Worm (Caenorhabditis elegans) whole organism, early embryonic: ENCODE data around the gene R06F6.14.

Experiments used
- aly-1 ChIP-seq: sonication (generic microtip); optimal IDR thresholded peaks from 2 replicates; lab custom pipeline; 2016; ENCODE audit warnings: missing genetic modification characterization, missing compliant biosample characterization
- ama-1 ChIP-seq: fragments of 150-350 bp; optimal IDR thresholded peaks from 2 replicates; lab custom pipeline; 2014
- ceh-36 ChIP-seq: sonication (generic microtip); optimal IDR thresholded peaks from 2 replicates; lab custom pipeline; 2016; ENCODE audit warnings: missing genetic modification characterization, inconsistent platforms, missing compliant biosample characterization
- ets-7 ChIP-seq: sonication (generic microtip); optimal IDR thresholded peaks from 2 replicates; lab custom pipeline; 2016; ENCODE audit warnings: missing genotype, missing genetic modification characterization, missing compliant biosample characterization
- flt-1 ChIP-seq: fragments of 200-800 bp; sonication (Bioruptor generic); IDR thresholded peaks from 2 replicates; pipeline ENCODE4 v1.3.6; 2022; ENCODE audit warnings: missing genetic modification characterization, missing compliant biosample characterization
- hmbx-1 ChIP-seq: sonication (generic microtip); optimal IDR thresholded peaks from 2 replicates; lab custom pipeline; 2016; ENCODE audit warnings: mild to moderate bottlenecking, missing genetic modification characterization, missing compliant biosample characterization
- hmg-4 ChIP-seq: fragments of 200-800 bp; sonication (Bioruptor generic); optimal IDR thresholded peaks from 2 replicates; lab custom pipeline; 2018; ENCODE audit warnings: mild to moderate bottlenecking, missing genetic modification characterization, missing compliant biosample characterization
- pes-1 ChIP-seq: fragments of 200-800 bp; sonication (Bioruptor generic); IDR thresholded peaks from 2 replicates; pipeline ENCODE4 v1.3.6; 2022; ENCODE audit warnings: missing genetic modification reagents, missing genetic modification characterization, missing compliant biosample characterization
- tbx-37 ChIP-seq: fragments of 200-800 bp; sonication (Bioruptor generic); conservative IDR thresholded peaks from 2 replicates; pipeline ENCODE4 v1.3.6; 2022; ENCODE audit warnings: missing genetic modification reagents, missing genetic modification characterization, missing compliant biosample characterization

DNA sequence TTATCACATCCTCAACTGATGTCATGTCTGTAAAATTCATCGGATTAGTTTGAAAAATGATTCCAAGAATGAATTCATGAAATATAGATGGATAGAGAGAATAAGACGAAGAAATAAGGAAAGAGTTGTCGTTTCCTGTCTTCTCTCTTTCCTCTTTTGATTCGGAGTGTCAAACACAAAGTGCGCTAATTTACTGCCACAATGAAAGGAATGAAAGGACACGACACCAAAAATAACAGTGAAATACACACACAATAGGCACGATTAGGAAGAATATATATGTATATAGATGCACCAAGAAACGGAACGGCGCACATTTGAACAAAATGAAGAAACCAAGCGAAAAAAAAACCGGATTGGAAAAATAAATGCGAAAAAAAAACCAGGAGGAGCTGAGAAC, 20.0 kb downstream of the R06F6.14 start, which contains the start of gene VM106R.1:
- TF ChIP-seq ceh-36 (tag; lab: Kevin White, UChicago) (no peak), ama-1 (lab: Kevin White, UChicago) (no peak), aly-1 (tag; lab: Kevin White, UChicago) (no peak), ets-7 (tag; lab: Kevin White, UChicago) (no peak), flt-1 (GFP tag; lab: Robert Waterston, UW) (no peak), hmbx-1 (tag; lab: Kevin White, UChicago) (no peak), tbx-37 (GFP tag; lab: Robert Waterston, UW) (no peak), pes-1 (GFP tag; lab: Robert Waterston, UW) (no peak), hmg-4 (GFP tag; lab: Kevin White, UChicago) (no peak)
